Fruit fly (Drosophila melanogaster) whole organism, prepupa: Measurements from ENCODE around the gene CG31441.
A peak's percentile ranks its signal among the peaks of the same experiment; 100 is the strongest.

Experiments used
- CG10631 ChIP-seq: fragments of 200-800 bp; sonication (Bioruptor generic); optimal IDR thresholded peaks from 2 replicates; lab custom pipeline; 2016; ENCODE audit warnings: missing biosample characterization, missing genetic modification characterization
- CG11902 ChIP-seq: fragments of 200-800 bp; sonication (Bioruptor generic); optimal IDR thresholded peaks from 3 replicates; lab custom pipeline; 2016; ENCODE audit warnings: missing biosample characterization, missing genetic modification characterization
- CG15336 ChIP-seq: fragments of 200-800 bp; sonication (Bioruptor generic); IDR thresholded peaks from 2 replicates; pipeline ENCODE4 v1.3.6; 2022; ENCODE audit warnings: missing biosample characterization, missing genetic modification characterization
- CG16779 ChIP-seq: fragments of 200-800 bp; sonication (Bioruptor generic); optimal IDR thresholded peaks from 3 replicates; lab custom pipeline; 2017; ENCODE audit warnings: missing biosample characterization, mild to moderate bottlenecking, missing genetic modification characterization
- CG8632 ChIP-seq: fragments of 200-800 bp; sonication (Bioruptor generic); optimal IDR thresholded peaks from 3 replicates; lab custom pipeline; 2016; ENCODE audit warnings: missing biosample characterization, missing genetic modification characterization
- Eip75B ChIP-seq: fragments of 200-800 bp; sonication (Bioruptor generic); optimal IDR thresholded peaks from 3 replicates; lab custom pipeline; 2016; ENCODE audit warnings: missing biosample characterization, missing genetic modification characterization
- Eip78C ChIP-seq: fragments of 200-800 bp; sonication (Bioruptor generic); peaks from one replicate; lab custom pipeline; 2016; ENCODE audit warnings: missing biosample characterization, missing genetic modification characterization
- Ets21C ChIP-seq: fragments of 200-800 bp; sonication (Bioruptor generic); optimal IDR thresholded peaks from 3 replicates; lab custom pipeline; 2016; ENCODE audit warnings: missing biosample characterization, missing genetic modification characterization
- Sox102F ChIP-seq: fragments of 200-800 bp; sonication (Bioruptor generic); optimal IDR thresholded peaks from 2 replicates; lab custom pipeline; 2016; ENCODE audit warnings: missing biosample characterization, mild to moderate bottlenecking, missing genetic modification characterization
- esn ChIP-seq: fragments of 200-800 bp; sonication (Bioruptor generic); optimal IDR thresholded peaks from 2 replicates; lab custom pipeline; 2016; ENCODE audit warnings: missing biosample characterization, mild to moderate bottlenecking, missing genetic modification characterization, moderate library complexity
- fd59A ChIP-seq: fragments of 200-800 bp; sonication (Bioruptor generic); optimal IDR thresholded peaks from 2 replicates; lab custom pipeline; 2017; ENCODE audit warnings: missing biosample characterization, mild to moderate bottlenecking, missing genetic modification characterization, missing genetic modification reagents
- vri ChIP-seq: fragments of 200-800 bp; sonication (Bioruptor generic); optimal IDR thresholded peaks from 3 replicates; lab custom pipeline; 2016; ENCODE audit warnings: missing biosample characterization, mild to moderate bottlenecking, missing genetic modification characterization

dm6 chr3R:11211291-11212061 is 24.6 kb upstream of the CG31441 start:
- TF ChIP-seq esn (peak; percentile 83), vri (peak; percentile 39), Sox102F (GFP tag; lab: Kevin White, UChicago) (peak; percentile 72), CG11902 (GFP tag; lab: Kevin White, UChicago) (peak; percentile 50), Ets21C (GFP tag; lab: Kevin White, UChicago) (peak; percentile 66), Eip78C (peak; percentile 88), CG15336 (GFP tag; lab: Robert Waterston, UW) (peak; percentile 69), fd59A (peak; percentile 7), CG10631 (peak; percentile 54), Eip75B (GFP tag; lab: Kevin White, UChicago) (peak; percentile 76), CG8632 (peak; percentile 54), CG16779 (tag; lab: Kevin White, UChicago) (peak; percentile 27)
